Worm (Caenorhabditis elegans) whole organism, L2 larva: Measurements from ENCODE around the gene F18E9.8.

Experiments
- C34F6.9 ChIP-seq: fragments of 150-350 bp; optimal IDR thresholded peaks from 2 replicates; lab custom pipeline; 2014; ENCODE audit warnings: missing biosample characterization, missing genetic modification characterization
- F13H6.1 ChIP-seq: sonication (generic microtip); optimal IDR thresholded peaks from 2 replicates; lab custom pipeline; 2016; ENCODE audit warnings: missing genetic modification characterization, missing compliant biosample characterization
- Y55F3AM.14 ChIP-seq: fragments of 200-800 bp; sonication (Bioruptor generic); optimal IDR thresholded peaks from 2 replicates; lab custom pipeline; 2018; ENCODE audit warnings: mild to moderate bottlenecking, missing genetic modification characterization, missing compliant biosample characterization
- ZK546.5 ChIP-seq: sonication (generic microtip); optimal IDR thresholded peaks from 2 replicates; lab custom pipeline; 2017; ENCODE audit warnings: missing biosample characterization, missing genetic modification characterization
- aly-2 ChIP-seq: fragments of 150-350 bp; optimal IDR thresholded peaks from 2 replicates; lab custom pipeline; 2014; ENCODE audit warnings: missing biosample characterization, missing genetic modification characterization
- ama-1 ChIP-seq: fragments of 150-350 bp; optimal IDR thresholded peaks from 2 replicates; lab custom pipeline; 2018; ENCODE audit warnings: inconsistent platforms
- blmp-1 ChIP-seq: sonication (generic microtip); optimal IDR thresholded peaks from 2 replicates; lab custom pipeline; 2017; ENCODE audit warnings: missing genetic modification characterization, mild to moderate bottlenecking, missing compliant biosample characterization, antibody characterized with exemption, moderate library complexity; ENCODE audit not compliant: insufficient read depth
- ceh-16 ChIP-seq: fragments of 150-350 bp; optimal IDR thresholded peaks from 2 replicates; lab custom pipeline; 2014; ENCODE audit warnings: missing biosample characterization, missing genetic modification characterization
- ceh-82 ChIP-seq: fragments of 150-350 bp; optimal IDR thresholded peaks from 2 replicates; lab custom pipeline; 2014; ENCODE audit warnings: missing biosample characterization, missing genetic modification characterization
- crh-2 ChIP-seq: sonication (generic microtip); optimal IDR thresholded peaks from 2 replicates; lab custom pipeline; 2017; ENCODE audit warnings: missing biosample characterization, missing genetic modification characterization
- dmd-4 ChIP-seq: sonication (generic microtip); optimal IDR thresholded peaks from 2 replicates; lab custom pipeline; 2017; ENCODE audit warnings: missing biosample characterization, missing genetic modification characterization
- egl-27 ChIP-seq: sonication (generic microtip); optimal IDR thresholded peaks from 3 replicates; lab custom pipeline; 2017; ENCODE audit warnings: missing biosample characterization, missing genetic modification reagents, missing genetic modification characterization
- elt-3 ChIP-seq: sonication (generic microtip); optimal IDR thresholded peaks from 2 replicates; lab custom pipeline; 2017; ENCODE audit warnings: missing biosample characterization, missing genetic modification characterization
- fos-1 ChIP-seq: fragments of 150-350 bp; optimal IDR thresholded peaks from 2 replicates; lab custom pipeline; 2014; ENCODE audit warnings: missing biosample characterization, missing genetic modification characterization
- gmeb-1 ChIP-seq: fragments of 150-350 bp; optimal IDR thresholded peaks from 2 replicates; lab custom pipeline; 2014; ENCODE audit warnings: missing biosample characterization, missing genetic modification characterization
- lin-11 ChIP-seq: fragments of 150-350 bp; sonication (generic microtip); optimal IDR thresholded peaks from 2 replicates; lab custom pipeline; 2014; ENCODE audit warnings: missing biosample characterization, missing genetic modification characterization, inconsistent platforms, mixed read lengths
- lin-39 ChIP-seq: fragments of 150-350 bp; optimal IDR thresholded peaks from 2 replicates; lab custom pipeline; 2014; ENCODE audit warnings: missing biosample characterization, missing genetic modification reagents, missing genetic modification characterization
- lsy-2 ChIP-seq, 2 experiments: fragments of 150-350 bp in 1 of 2; sonication (generic microtip) in 1 of 2; optimal IDR thresholded peaks; 2 replicates each; lab custom pipeline; 2014 to 2017; ENCODE audit warnings: missing biosample characterization in 2 of 2, missing genetic modification characterization in 2 of 2
- mab-5 ChIP-seq: fragments of 150-350 bp; optimal IDR thresholded peaks from 2 replicates; lab custom pipeline; 2014; ENCODE audit warnings: missing biosample characterization, missing genetic modification characterization
- mdl-1 ChIP-seq, 2 experiments: fragments of 150-350 bp in 1 of 2; sonication (generic microtip) in 1 of 2; optimal IDR thresholded peaks; 2 replicates each; lab custom pipeline; 2017; ENCODE audit warnings: missing biosample characterization in 2 of 2, missing genetic modification characterization in 2 of 2
- nhr-11 ChIP-seq: fragments of 150-350 bp; optimal IDR thresholded peaks from 2 replicates; lab custom pipeline; 2014; ENCODE audit warnings: missing biosample characterization, missing genetic modification characterization
- nhr-129 ChIP-seq: fragments of 150-350 bp; optimal IDR thresholded peaks from 2 replicates; lab custom pipeline; 2014; ENCODE audit warnings: missing biosample characterization, missing genetic modification characterization
- nhr-21 ChIP-seq: fragments of 150-350 bp; optimal IDR thresholded peaks from 2 replicates; lab custom pipeline; 2014; ENCODE audit warnings: missing biosample characterization, missing genetic modification characterization
- nhr-237 ChIP-seq: fragments of 150-350 bp; optimal IDR thresholded peaks from 2 replicates; lab custom pipeline; 2014; ENCODE audit warnings: missing biosample characterization, missing genetic modification characterization
- nhr-6 ChIP-seq: fragments of 150-350 bp; optimal IDR thresholded peaks from 2 replicates; lab custom pipeline; 2014; ENCODE audit warnings: missing biosample characterization, missing genetic modification characterization
- peb-1 ChIP-seq: fragments of 150-350 bp; optimal IDR thresholded peaks from 2 replicates; lab custom pipeline; 2014; ENCODE audit warnings: missing biosample characterization, missing genetic modification characterization
- sem-4 ChIP-seq: fragments of 150-350 bp; optimal IDR thresholded peaks from 2 replicates; lab custom pipeline; 2014; ENCODE audit warnings: missing biosample characterization, missing genetic modification reagents, missing genetic modification characterization
- skn-1 ChIP-seq: sonication (generic microtip); optimal IDR thresholded peaks from 2 replicates; lab custom pipeline; 2017; ENCODE audit warnings: missing biosample characterization, missing genetic modification characterization
- sma-3 ChIP-seq: sonication (generic microtip); optimal IDR thresholded peaks from 2 replicates; lab custom pipeline; 2016; ENCODE audit warnings: missing genetic modification reagents, missing genetic modification characterization, missing compliant biosample characterization
- sma-9 ChIP-seq, 2 experiments: fragments of 150-350 bp in 1 of 2; sonication (generic microtip) in 1 of 2; optimal IDR thresholded peaks; 2 replicates each; lab custom pipeline; 2014 to 2016; ENCODE audit warnings: missing genetic modification characterization in 2 of 2, mild to moderate bottlenecking in 1 of 2, missing biosample characterization in 1 of 2, missing compliant biosample characterization in 1 of 2, missing genetic modification reagents in 1 of 2, moderate library complexity in 1 of 2
- unc-55 ChIP-seq: fragments of 150-350 bp; sonication (generic microtip); optimal IDR thresholded peaks from 3 replicates; lab custom pipeline; 2014; ENCODE audit warnings: missing biosample characterization, missing genetic modification reagents, missing genetic modification characterization
- unc-62 ChIP-seq: fragments of 150-350 bp; optimal IDR thresholded peaks from 2 replicates; lab custom pipeline; 2014; ENCODE audit warnings: missing biosample characterization, missing genetic modification reagents, missing genetic modification characterization
- ztf-11 ChIP-seq: sonication (generic microtip); optimal IDR thresholded peaks from 2 replicates; lab custom pipeline; 2017; ENCODE audit warnings: missing biosample characterization, missing genetic modification characterization
- ztf-4 ChIP-seq: fragments of 150-350 bp; optimal IDR thresholded peaks from 2 replicates; lab custom pipeline; 2014; ENCODE audit warnings: missing biosample characterization, missing genetic modification characterization

Gene F18E9.8

ce11 chrX:8608756-8609155, 27.4 kb upstream of the F18E9.8 start (continued):
- no peak for TF ChIP-seq aly-2
- no peak for TF ChIP-seq ama-1
- TF ChIP-seq skn-1 (tag; lab: Kevin White, UChicago), result no peak
- peak in 1 of 2 experiments; percentile 42 for TF ChIP-seq lsy-2 (tag; optimal IDR thresholded peaks at IDR 0.05; lab: Kevin White, UChicago)
- TF ChIP-seq elt-3, result no peak
- no peak for TF ChIP-seq lin-11 (tag; lab: Kevin White, UChicago)

ce11 chrX:8605005-8605404, 23.7 kb upstream of the F18E9.8 start, which contains the start of the genes H35N09.2 and H35N09.1:
H35N09.2 (minus strand) TSS chrX:8605058.
H35N09.1 (plus strand) TSS chrX:8605339.
- TF ChIP-seq mab-5 (tag; lab: Kevin White, UChicago) (no peak), fos-1 (tag; lab: Kevin White, UChicago) (peak; percentile 38), unc-62 (GFP tag; lab: Kevin White, UChicago) (no peak), nhr-129 (tag; lab: Kevin White, UChicago) (peak; percentile 70), skn-1 (tag; lab: Kevin White, UChicago) (no peak), gmeb-1 (peak; percentile 42), nhr-237 (tag; lab: Kevin White, UChicago) (no peak), sma-9 (GFP tag; optimal IDR thresholded peaks at IDR 0.05; lab: Kevin White, UChicago) (peak; percentile 21), sma-9 (tag; optimal IDR thresholded peaks at IDR 0.05; lab: Kevin White, UChicago) (no peak), nhr-21 (no peak), egl-27 (tag; lab: Kevin White, UChicago) (no peak), unc-55 (GFP tag; lab: Kevin White, UChicago) (peak; percentile 62), sma-3 (peak; percentile 3), lsy-2 (tag; optimal IDR thresholded peaks at IDR 0.05; lab: Kevin White, UChicago) (peak in 1 of 2 experiments; percentile 40), C34F6.9 (tag; lab: Kevin White, UChicago) (peak; percentile 59), sem-4 (tag; lab: Kevin White, UChicago) (peak; percentile 16), ZK546.5 (no peak), ztf-11 (tag; lab: Kevin White, UChicago) (no peak), lin-39 (no peak), F13H6.1 (tag; lab: Kevin White, UChicago) (peak; percentile 23), ceh-16 (tag; lab: Kevin White, UChicago) (no peak), mdl-1 (tag; optimal IDR thresholded peaks at IDR 0.05; lab: Kevin White, UChicago) (no peak), lin-11 (tag; lab: Kevin White, UChicago) (no peak), peb-1 (tag; lab: Kevin White, UChicago) (no peak), blmp-1 (no peak)
- TF ChIP-seq, all 48 proteins: peak for 10

- TF ChIP-seq nhr-11 (tag; lab: Kevin White, UChicago) (no peak), fos-1 (tag; lab: Kevin White, UChicago) (peak; percentile 45), sma-9 (GFP tag; optimal IDR thresholded peaks at IDR 0.05; lab: Kevin White, UChicago) (peak; percentile 16), sma-9 (tag; optimal IDR thresholded peaks at IDR 0.05; lab: Kevin White, UChicago) (no peak)
These were observed 22.8 kb upstream of the F18E9.8 start for ce11 chrX:8604160-8604559.

ce11 chrX:8602722-8603427, 21.5 kb upstream of the F18E9.8 start:
- TF ChIP-seq blmp-1 (no peak), crh-2 (no peak), nhr-237 (tag; lab: Kevin White, UChicago) (no peak), sma-3 (no peak), sma-9 (GFP tag; optimal IDR thresholded peaks at IDR 0.05; lab: Kevin White, UChicago) (no peak), sma-9 (tag; optimal IDR thresholded peaks at IDR 0.05; lab: Kevin White, UChicago) (no peak), ztf-4 (tag; lab: Kevin White, UChicago) (no peak), nhr-6 (tag; lab: Kevin White, UChicago) (no peak), nhr-11 (tag; lab: Kevin White, UChicago) (no peak), Y55F3AM.14 (GFP tag; lab: Kevin White, UChicago) (no peak), ceh-82 (tag; lab: Kevin White, UChicago) (no peak), ama-1 (no peak), gmeb-1 (no peak), unc-62 (GFP tag; lab: Kevin White, UChicago) (no peak), dmd-4 (tag; lab: Kevin White, UChicago) (no peak)
